Fruit fly (Drosophila melanogaster) whole organism, embryonic: ENCODE data around the gene CG10793.

Experiments used
- Ada2b ChIP-seq: fragments of 200-800 bp; sonication (Bioruptor generic); IDR thresholded peaks from 2 replicates; pipeline ENCODE4 v1.3.6; 2022; ENCODE audit warnings: missing biosample characterization, missing genetic modification characterization
- Awh ChIP-seq: fragments of 200-800 bp; sonication (Bioruptor generic); IDR thresholded peaks from 2 replicates; pipeline ENCODE4, ENCODE4 v1.3.6; 2022; ENCODE audit warnings: missing biosample characterization, missing genetic modification characterization
- C15 ChIP-seq: fragments of 200-800 bp; sonication (Bioruptor generic); IDR thresholded peaks from 3 replicates; pipeline ENCODE4 v1.3.6; 2022; ENCODE audit warnings: missing biosample characterization, missing genetic modification characterization
- CG10209 ChIP-seq: fragments of 200-800 bp; sonication (Bioruptor generic); optimal IDR thresholded peaks from 3 replicates; lab custom pipeline; 2017; ENCODE audit warnings: missing biosample characterization, mild to moderate bottlenecking, missing genetic modification characterization, missing genetic modification reagents
- CG10267 ChIP-seq: fragments of 200-800 bp; sonication (Bioruptor generic); optimal IDR thresholded peaks from 2 replicates; lab custom pipeline; 2018; ENCODE audit warnings: missing biosample characterization, mild to moderate bottlenecking, missing genetic modification characterization, moderate library complexity
- CG10462 ChIP-seq: fragments of 200-800 bp; sonication (Bioruptor generic); optimal IDR thresholded peaks from 2 replicates; lab custom pipeline; 2016; ENCODE audit warnings: missing biosample characterization, missing genetic modification characterization
- CG11085 ChIP-seq: fragments of 200-800 bp; sonication (Bioruptor generic); IDR thresholded peaks from 2 replicates; pipeline ENCODE4 v1.3.6; 2022; ENCODE audit warnings: missing biosample characterization, missing genetic modification characterization
- CG11723 ChIP-seq: fragments of 200-800 bp; sonication (Bioruptor generic); optimal IDR thresholded peaks from 2 replicates; lab custom pipeline; 2017; ENCODE audit warnings: missing biosample characterization, mild to moderate bottlenecking, missing genetic modification characterization
- CG12299 ChIP-seq: fragments of 200-800 bp; sonication (Bioruptor generic); optimal IDR thresholded peaks from 2 replicates; lab custom pipeline; 2018; ENCODE audit warnings: missing biosample characterization, mild to moderate bottlenecking, missing genetic modification characterization
- CG12769 ChIP-seq: fragments of 200-800 bp; sonication (Bioruptor generic); optimal IDR thresholded peaks from 2 replicates; lab custom pipeline; 2019; ENCODE audit warnings: missing biosample characterization, mild to moderate bottlenecking, missing genetic modification characterization, moderate library complexity
- CG13775 ChIP-seq: fragments of 200-800 bp; sonication (Bioruptor generic); optimal IDR thresholded peaks from 3 replicates; lab custom pipeline; 2017; ENCODE audit warnings: missing biosample characterization, mild to moderate bottlenecking, missing genetic modification characterization
- CG14965 ChIP-seq: fragments of 200-800 bp; sonication (Bioruptor generic); optimal IDR thresholded peaks from 2 replicates; lab custom pipeline; 2016; ENCODE audit warnings: missing biosample characterization, missing genetic modification characterization, borderline replicate concordance
- CG1647 ChIP-seq: fragments of 200-800 bp; sonication (Bioruptor generic); optimal IDR thresholded peaks from 3 replicates; lab custom pipeline; 2016; ENCODE audit warnings: missing biosample characterization, missing genetic modification characterization
- CG17359 ChIP-seq: fragments of 200-800 bp; sonication (Bioruptor generic); optimal IDR thresholded peaks from 3 replicates; lab custom pipeline; 2018; ENCODE audit warnings: missing biosample characterization, mild to moderate bottlenecking, missing genetic modification characterization, moderate library complexity
- CG31365 ChIP-seq: fragments of 200-800 bp; sonication (Bioruptor generic); optimal IDR thresholded peaks from 2 replicates; lab custom pipeline; 2018; ENCODE audit warnings: missing biosample characterization, mild to moderate bottlenecking, missing genetic modification characterization
- CG34224 ChIP-seq: fragments of 200-800 bp; sonication (Bioruptor generic); IDR thresholded peaks from 3 replicates; pipeline ENCODE4 v1.3.6; 2022; ENCODE audit warnings: missing biosample characterization, missing genetic modification characterization; ENCODE audit not compliant: partially characterized antibody
- CG4617 ChIP-seq: fragments of 200-800 bp; sonication (Bioruptor generic); optimal IDR thresholded peaks from 3 replicates; lab custom pipeline; 2016; ENCODE audit warnings: missing biosample characterization, missing genetic modification characterization, borderline replicate concordance
- CG6175 ChIP-seq: fragments of 200-800 bp; sonication (Bioruptor generic); IDR thresholded peaks from 3 replicates; pipeline ENCODE4 v1.3.6; 2022; ENCODE audit warnings: missing biosample characterization, missing genetic modification characterization
- CG6791 ChIP-seq: fragments of 200-800 bp; sonication (Bioruptor generic); IDR thresholded peaks from 3 replicates; pipeline ENCODE4 v1.3.6; 2022; ENCODE audit warnings: missing biosample characterization, missing genetic modification characterization; ENCODE audit not compliant: partially characterized antibody
- CG9817 ChIP-seq: fragments of 200-800 bp; sonication (Bioruptor generic); optimal IDR thresholded peaks from 2 replicates; lab custom pipeline; 2018; ENCODE audit warnings: missing biosample characterization, mild to moderate bottlenecking, missing genetic modification characterization, moderate library complexity
- CTCF ChIP-seq: fragments of 200-800 bp; sonication (Bioruptor generic); optimal IDR thresholded peaks from 2 replicates; lab custom pipeline; 2017; ENCODE audit warnings: missing biosample characterization, mild to moderate bottlenecking, missing genetic modification characterization, moderate library complexity
- CrebB ChIP-seq: fragments of 200-800 bp; sonication (Bioruptor generic); optimal IDR thresholded peaks from 3 replicates; lab custom pipeline; 2018; ENCODE audit warnings: missing biosample characterization, mild to moderate bottlenecking, missing genetic modification characterization
- E2f2 ChIP-seq: fragments of 200-800 bp; sonication (Bioruptor generic); IDR thresholded peaks from 2 replicates; pipeline ENCODE4 v1.3.6; 2022; ENCODE audit warnings: missing biosample characterization, missing genetic modification characterization
- HmgZ ChIP-seq: fragments of 200-800 bp; sonication (Bioruptor generic); optimal IDR thresholded peaks from 2 replicates; lab custom pipeline; 2018; ENCODE audit warnings: missing biosample characterization, mild to moderate bottlenecking, missing genetic modification characterization
- Hr78 ChIP-seq, 2 experiments: fragments of 200-800 bp in 1 of 2; fragments of >200 bp in 1 of 2; sonication (Bioruptor generic) in 1 of 2; optimal IDR thresholded peaks; 2 replicates each; lab custom pipeline; 2017 to 2019; ENCODE audit warnings: missing biosample characterization in 2 of 2, missing genetic modification characterization in 2 of 2, mild to moderate bottlenecking in 1 of 2, moderate library complexity in 1 of 2
- Spps ChIP-seq: fragments of 200-800 bp; sonication (Bioruptor generic); optimal IDR thresholded peaks from 2 replicates; lab custom pipeline; 2018; ENCODE audit warnings: missing biosample characterization, mild to moderate bottlenecking, missing genetic modification characterization
- Sry-δ ChIP-seq: fragments of 200-800 bp; sonication (Bioruptor generic); optimal IDR thresholded peaks from 2 replicates; lab custom pipeline; 2016; ENCODE audit warnings: missing biosample characterization, missing genetic modification characterization
- Ssrp ChIP-seq: fragments of 200-800 bp; sonication (Bioruptor generic); optimal IDR thresholded peaks from 2 replicates; lab custom pipeline; 2018; ENCODE audit warnings: missing biosample characterization, mild to moderate bottlenecking, missing genetic modification characterization, moderate library complexity
- Vsx1 ChIP-seq: fragments of 200-800 bp; sonication (Bioruptor generic); optimal IDR thresholded peaks from 2 replicates; lab custom pipeline; 2017; ENCODE audit warnings: missing biosample characterization, mild to moderate bottlenecking, missing genetic modification characterization, missing genetic modification reagents
- Xrp1 ChIP-seq: fragments of 200-800 bp; sonication (Bioruptor generic); IDR thresholded peaks from 2 replicates; pipeline ENCODE4 v1.3.6; 2022; ENCODE audit warnings: missing biosample characterization, missing genetic modification characterization
- abd-A ChIP-seq: fragments of 200-800 bp; sonication (Bioruptor generic); optimal IDR thresholded peaks from 3 replicates; lab custom pipeline; 2019; ENCODE audit warnings: missing biosample characterization, mild to moderate bottlenecking, missing genetic modification characterization, moderate library complexity
- chif ChIP-seq, 2 experiments: fragments of 200-800 bp; sonication (Bioruptor generic); optimal IDR thresholded peaks; 3 replicates each; lab custom pipeline; 2016; ENCODE audit warnings: missing biosample characterization in 2 of 2, missing genetic modification characterization in 2 of 2
- chn ChIP-seq: fragments of 200-800 bp; sonication (Bioruptor generic); optimal IDR thresholded peaks from 2 replicates; lab custom pipeline; 2016; ENCODE audit warnings: missing biosample characterization, missing genetic modification characterization
- dm ChIP-seq: fragments of 200-800 bp; sonication (Bioruptor generic); optimal IDR thresholded peaks from 3 replicates; lab custom pipeline; 2016; ENCODE audit warnings: missing biosample characterization, missing genetic modification characterization
- ems ChIP-seq: fragments of 200-800 bp; sonication (Bioruptor generic); optimal IDR thresholded peaks from 3 replicates; lab custom pipeline; 2016; ENCODE audit warnings: missing biosample characterization, missing genetic modification characterization
- eve ChIP-seq, 2 experiments: fragments of >200 bp; optimal IDR thresholded peaks; 2 replicates each; lab custom pipeline; 2017; ENCODE audit warnings: missing biosample characterization in 2 of 2, missing genetic modification characterization in 2 of 2
- ewg ChIP-seq: fragments of 200-800 bp; sonication (Bioruptor generic); optimal IDR thresholded peaks from 3 replicates; lab custom pipeline; 2017; ENCODE audit warnings: mild to moderate bottlenecking, missing biosample characterization, missing genetic modification reagents, missing genetic modification characterization
- fu2 ChIP-seq: fragments of 200-800 bp; sonication (Bioruptor generic); optimal IDR thresholded peaks from 2 replicates; lab custom pipeline; 2016; ENCODE audit warnings: missing biosample characterization, missing genetic modification characterization
- h ChIP-seq: fragments of >200 bp; optimal IDR thresholded peaks from 2 replicates; lab custom pipeline; 2017
- hb ChIP-seq: fragments of 200-800 bp; sonication (Bioruptor generic); IDR thresholded peaks from 3 replicates; pipeline ENCODE4 v1.3.6; 2022; ENCODE audit warnings: missing biosample characterization, missing genetic modification characterization; ENCODE audit not compliant: partially characterized antibody
- her ChIP-seq: fragments of 200-800 bp; sonication (Bioruptor generic); optimal IDR thresholded peaks from 2 replicates; lab custom pipeline; 2016; ENCODE audit warnings: missing biosample characterization, missing genetic modification characterization
- lmd ChIP-seq: fragments of 200-800 bp; sonication (Bioruptor generic); IDR thresholded peaks from 2 replicates; pipeline ENCODE4 v1.3.6; 2022; ENCODE audit warnings: missing biosample characterization, missing genetic modification characterization
- onecut ChIP-seq: fragments of 200-800 bp; sonication (Bioruptor generic); IDR thresholded peaks from 2 replicates; pipeline ENCODE4 v1.3.6; 2022; ENCODE audit warnings: missing biosample characterization, missing genetic modification characterization
- pfk ChIP-seq: fragments of 200-800 bp; sonication (Bioruptor generic); optimal IDR thresholded peaks from 2 replicates; lab custom pipeline; 2018; ENCODE audit warnings: missing biosample characterization, mild to moderate bottlenecking, missing genetic modification characterization, moderate library complexity
- pita ChIP-seq: fragments of 200-800 bp; sonication (Bioruptor generic); optimal IDR thresholded peaks from 2 replicates; lab custom pipeline; 2017; ENCODE audit warnings: missing biosample characterization, mild to moderate bottlenecking, missing genetic modification characterization
- sna ChIP-seq: fragments of 200-800 bp; sonication (Bioruptor generic); IDR thresholded peaks from 2 replicates; pipeline ENCODE4 v1.3.6; 2022; ENCODE audit warnings: missing biosample characterization, missing genetic modification characterization; ENCODE audit not compliant: partially characterized antibody
- stwl ChIP-seq: fragments of 200-800 bp; sonication (Bioruptor generic); optimal IDR thresholded peaks from 3 replicates; lab custom pipeline; 2018; ENCODE audit warnings: missing biosample characterization, mild to moderate bottlenecking, missing genetic modification characterization, moderate library complexity
- twi ChIP-seq: fragments of 200-800 bp; optimal IDR thresholded peaks from 2 replicates; lab custom pipeline; 2019; ENCODE audit warnings: missing biosample characterization, mild to moderate bottlenecking, missing genetic modification characterization, moderate library complexity
- vvl ChIP-seq: fragments of 200-800 bp; sonication (Bioruptor generic); IDR thresholded peaks from 2 replicates; pipeline ENCODE4 v1.3.6; 2022; ENCODE audit warnings: missing biosample characterization, missing genetic modification characterization
- wdn ChIP-seq: fragments of 200-800 bp; sonication (Bioruptor generic); IDR thresholded peaks from 2 replicates; pipeline ENCODE4 v1.3.6; 2022; ENCODE audit warnings: missing biosample characterization, missing genetic modification characterization

The CG10793 gene

dm6 chrX:3328980-3329379, 12.8 kb upstream of the CG10793 start (continued):
- no peak for TF ChIP-seq hb (GFP tag; lab: Robert Waterston, UW)
- no peak for TF ChIP-seq twi (tag; lab: Kevin White, UChicago)
- peak; percentile 36 for TF ChIP-seq ewg
- no peak for TF ChIP-seq CG11085 (GFP tag; lab: Robert Waterston, UW)
- no peak for TF ChIP-seq CG31365 (tag; lab: Kevin White, UChicago)
- peak; percentile 81 for TF ChIP-seq CG9817 (tag; lab: Kevin White, UChicago)
- TF ChIP-seq CrebB (tag; lab: Kevin White, UChicago), result peak; percentile 49
- TF ChIP-seq eve (GFP tag; optimal IDR thresholded peaks at IDR 0.05; lab: Kevin White, UChicago), result peak in 1 of 2 experiments; percentile 80
- no peak for TF ChIP-seq h (lab: Kevin White, UChicago)
- TF ChIP-seq C15 (GFP tag; lab: Robert Waterston, UW), result peak; percentile 70; the same call in 1 of the 3 replicates
- TF ChIP-seq Ssrp, result peak; percentile 37
- TF ChIP-seq CG17359 (tag; lab: Kevin White, UChicago), result peak; percentile 73
- TF ChIP-seq CG12769 (tag; lab: Kevin White, UChicago), result peak; percentile 31
- TF ChIP-seq fu2 (GFP tag; lab: Kevin White, UChicago), result no peak
- no peak for TF ChIP-seq dm (GFP tag; lab: Kevin White, UChicago)
- TF ChIP-seq E2f2 (GFP tag; lab: Robert Waterston, UW), result peak; percentile 57
- TF ChIP-seq her (GFP tag; lab: Kevin White, UChicago), result peak; percentile 69
- no peak for TF ChIP-seq Hr78 (GFP tag; optimal IDR thresholded peaks at IDR 0.05; lab: Kevin White, UChicago)
- TF ChIP-seq Xrp1 (GFP tag; lab: Robert Waterston, UW), result peak; percentile 67
- no peak for TF ChIP-seq CG10462 (GFP tag; lab: Kevin White, UChicago)
- TF ChIP-seq CG4617, result no peak
- TF ChIP-seq CG10267 (tag; lab: Kevin White, UChicago), result peak; percentile 43
- peak; percentile 35 for TF ChIP-seq CG12299 (tag; lab: Kevin White, UChicago)
- no peak for TF ChIP-seq pita (GFP tag; lab: Kevin White, UChicago)
- TF ChIP-seq CG10209 (GFP tag; lab: Kevin White, UChicago), result peak; percentile 62
- peak; percentile 62 for TF ChIP-seq wdn (GFP tag; lab: Robert Waterston, UW)
- TF ChIP-seq Sry-δ (GFP tag; lab: Kevin White, UChicago), result peak; percentile 25

- TF ChIP-seq CTCF (GFP tag; lab: Kevin White, UChicago) (peak; percentile 74), CG14965 (peak; percentile 49), stwl (no peak), sna (no peak)
These were observed 4.9 kb downstream of the CG10793 start for dm6 chrX:3311312-3311711.

- TF ChIP-seq CG6175 (GFP tag; lab: Robert Waterston, UW), result no peak
- TF ChIP-seq ems (GFP tag; lab: Kevin White, UChicago), result peak; percentile 83
- TF ChIP-seq vvl (GFP tag; lab: Robert Waterston, UW), result peak; percentile 94
- TF ChIP-seq Awh (GFP tag; lab: Robert Waterston, UW), result peak; percentile 82
- no peak for TF ChIP-seq CG34224
- TF ChIP-seq chn (GFP tag; lab: Kevin White, UChicago), result peak; percentile 77
- peak; percentile 66 to 77 for TF ChIP-seq chif (GFP tag; optimal IDR thresholded peaks at IDR 0.05; lab: Kevin White, UChicago)
- peak; percentile 83 for TF ChIP-seq abd-A (tag; lab: Kevin White, UChicago)
- peak; percentile 61 for TF ChIP-seq onecut
- peak; percentile 81 for TF ChIP-seq Ada2b (GFP tag; lab: Robert Waterston, UW)
- TF ChIP-seq CG11723 (GFP tag; lab: Kevin White, UChicago), result peak; percentile 59
- peak; percentile 60; the same call in 1 of the 2 replicates for TF ChIP-seq CG11085 (GFP tag; lab: Robert Waterston, UW)
- TF ChIP-seq CG1647, result peak; percentile 38
- TF ChIP-seq HmgZ (tag; lab: Kevin White, UChicago), result peak; percentile 83
- TF ChIP-seq lmd (GFP tag; lab: Robert Waterston, UW), result peak; percentile 83
- TF ChIP-seq CG6791 (GFP tag; lab: Robert Waterston, UW), result no peak
- no peak for TF ChIP-seq pfk (GFP tag; lab: Kevin White, UChicago)
- TF ChIP-seq Vsx1 (GFP tag; lab: Kevin White, UChicago), result peak; percentile 60
- TF ChIP-seq CG13775 (GFP tag; lab: Kevin White, UChicago), result peak; percentile 64
- TF ChIP-seq Spps (tag; lab: Kevin White, UChicago), result peak; percentile 34
These were observed 5.4 kb downstream of the CG10793 start for dm6 chrX:3310827-3311226.
